Worm (Caenorhabditis elegans) whole organism, mixed stage, embryonic: ENCODE measurements around the gene K08E4.8.

Source experiments
- M03D4.4 ChIP-seq: sonication (generic microtip); optimal IDR thresholded peaks from 2 replicates; lab custom pipeline; 2017; ENCODE audit warnings: mild to moderate bottlenecking, missing genetic modification characterization, missing compliant biosample characterization
- bed-3 ChIP-seq: fragments of 200-800 bp; sonication (Bioruptor generic); optimal IDR thresholded peaks from 3 replicates; lab custom pipeline; 2018; ENCODE audit warnings: mild to moderate bottlenecking, missing genetic modification characterization, moderate library complexity, missing compliant biosample characterization
- blmp-1 ChIP-seq: fragments of 150-350 bp; optimal IDR thresholded peaks from 2 replicates; lab custom pipeline; 2014; ENCODE audit warnings: missing biosample characterization, missing genetic modification characterization
- ceh-43 ChIP-seq: fragments of 200-800 bp; sonication (Bioruptor generic); optimal IDR thresholded peaks from 2 replicates; lab custom pipeline; 2018; ENCODE audit warnings: mild to moderate bottlenecking, missing genetic modification characterization, moderate library complexity, missing compliant biosample characterization
- ceh-83 ChIP-seq: fragments of 200-800 bp; sonication (Bioruptor generic); optimal IDR thresholded peaks from 2 replicates; lab custom pipeline; 2018; ENCODE audit warnings: mild to moderate bottlenecking, missing genetic modification characterization, missing compliant biosample characterization
- ces-1 ChIP-seq: fragments of 150-350 bp; optimal IDR thresholded peaks from 2 replicates; lab custom pipeline; 2014; ENCODE audit warnings: missing biosample characterization, missing genetic modification reagents, missing genetic modification characterization
- drap-1 ChIP-seq: fragments of 200-800 bp; sonication (Bioruptor generic); optimal IDR thresholded peaks from 3 replicates; lab custom pipeline; 2018; ENCODE audit warnings: mild to moderate bottlenecking, missing genetic modification characterization, missing compliant biosample characterization
- elt-1 ChIP-seq: sonication (generic microtip); optimal IDR thresholded peaks from 2 replicates; lab custom pipeline; 2017; ENCODE audit warnings: missing genetic modification characterization, mild to moderate bottlenecking, missing compliant biosample characterization, antibody characterized with exemption, moderate library complexity, borderline replicate concordance; ENCODE audit not compliant: insufficient read depth
- elt-3 ChIP-seq: fragments of 150-350 bp; optimal IDR thresholded peaks from 2 replicates; lab custom pipeline; 2014; ENCODE audit warnings: missing biosample characterization, missing genetic modification characterization
- flh-1 ChIP-seq: fragments of 200-800 bp; sonication (Bioruptor generic); optimal IDR thresholded peaks from 2 replicates; lab custom pipeline; 2018; ENCODE audit warnings: mild to moderate bottlenecking, missing genetic modification characterization, moderate library complexity, missing compliant biosample characterization
- ham-2 ChIP-seq: fragments of 200-800 bp; sonication (Bioruptor generic); optimal IDR thresholded peaks from 2 replicates; lab custom pipeline; 2018; ENCODE audit warnings: mild to moderate bottlenecking, missing genetic modification characterization, missing compliant biosample characterization
- hlh-1 ChIP-seq: fragments of 150-350 bp; optimal IDR thresholded peaks from 2 replicates; lab custom pipeline; 2014; ENCODE audit warnings: missing biosample characterization, missing genetic modification reagents, missing genetic modification characterization
- lin-13 ChIP-seq: fragments of 150-350 bp; optimal IDR thresholded peaks from 2 replicates; lab custom pipeline; 2014; ENCODE audit warnings: missing biosample characterization, missing genetic modification characterization
- lin-32 ChIP-seq: fragments of 200-800 bp; sonication (Bioruptor generic); optimal IDR thresholded peaks from 2 replicates; lab custom pipeline; 2018; ENCODE audit warnings: mild to moderate bottlenecking, missing genetic modification characterization, missing compliant biosample characterization
- mab-5 ChIP-seq: fragments of 150-350 bp; optimal IDR thresholded peaks from 2 replicates; lab custom pipeline; 2014; ENCODE audit warnings: missing biosample characterization, missing genetic modification characterization
- mep-1 ChIP-seq: fragments of 150-350 bp; optimal IDR thresholded peaks from 2 replicates; lab custom pipeline; 2017; ENCODE audit warnings: missing biosample characterization, missing genetic modification reagents, missing genetic modification characterization, inconsistent platforms
- nhr-12 ChIP-seq: fragments of 150-350 bp; optimal IDR thresholded peaks from 2 replicates; lab custom pipeline; 2014; ENCODE audit warnings: missing biosample characterization, missing genetic modification characterization
- nhr-2 ChIP-seq: fragments of 150-350 bp; optimal IDR thresholded peaks from 2 replicates; lab custom pipeline; 2014; ENCODE audit warnings: missing biosample characterization, missing genetic modification characterization
- nhr-237 ChIP-seq: fragments of 150-350 bp; optimal IDR thresholded peaks from 2 replicates; lab custom pipeline; 2014; ENCODE audit warnings: missing biosample characterization, missing genetic modification characterization
- nhr-28 ChIP-seq: fragments of 150-350 bp; optimal IDR thresholded peaks from 2 replicates; lab custom pipeline; 2014; ENCODE audit warnings: missing biosample characterization, missing genetic modification characterization
- nhr-76 ChIP-seq: sonication (generic microtip); optimal IDR thresholded peaks from 2 replicates; lab custom pipeline; 2017; ENCODE audit warnings: missing biosample characterization, missing genetic modification characterization
- pha-4 ChIP-seq: fragments of 150-350 bp; optimal IDR thresholded peaks from 2 replicates; lab custom pipeline; 2018; ENCODE audit warnings: missing biosample characterization, missing genetic modification reagents, missing genetic modification characterization
- snpc-4 ChIP-seq: fragments of 150-350 bp; optimal IDR thresholded peaks from 2 replicates; lab custom pipeline; 2014; ENCODE audit warnings: missing biosample characterization, missing genetic modification characterization
- sptf-1 ChIP-seq: sonication (generic microtip); optimal IDR thresholded peaks from 2 replicates; lab custom pipeline; 2017; ENCODE audit warnings: mild to moderate bottlenecking, missing genetic modification characterization, moderate library complexity, missing compliant biosample characterization
- tbx-8 ChIP-seq: fragments of 200-800 bp; sonication (Bioruptor generic); optimal IDR thresholded peaks from 2 replicates; lab custom pipeline; 2018; ENCODE audit warnings: mild to moderate bottlenecking, missing genetic modification characterization, moderate library complexity, missing compliant biosample characterization
- unc-120 ChIP-seq: sonication (generic microtip); optimal IDR thresholded peaks from 2 replicates; lab custom pipeline; 2017; ENCODE audit warnings: missing genetic modification characterization, missing compliant biosample characterization; ENCODE audit not compliant: poor library complexity, severe bottlenecking
- unc-39 ChIP-seq: fragments of 150-350 bp; optimal IDR thresholded peaks from 2 replicates; lab custom pipeline; 2014; ENCODE audit warnings: missing biosample characterization, missing genetic modification characterization
- unc-62 ChIP-seq: fragments of 150-350 bp; optimal IDR thresholded peaks from 2 replicates; lab custom pipeline; 2014; ENCODE audit warnings: missing biosample characterization, missing genetic modification reagents, missing genetic modification characterization
- zip-8 ChIP-seq: fragments of 150-350 bp; optimal IDR thresholded peaks from 2 replicates; lab custom pipeline; 2014; ENCODE audit warnings: missing biosample characterization, missing genetic modification characterization
- ztf-11 ChIP-seq: fragments of 150-350 bp; optimal IDR thresholded peaks from 2 replicates; lab custom pipeline; 2014; ENCODE audit warnings: missing biosample characterization, missing genetic modification characterization

K08E4.8 gene

ce11 chrIV:12068590-12068989 lies 7.5 kb upstream of the K08E4.8 start, which contains the start of gene bath-37:
bath-37 (plus strand) TSS chrIV:12068890.
- TF ChIP-seq nhr-28 (tag; lab: Kevin White, UChicago), result no peak
- no peak for TF ChIP-seq nhr-2 (tag; lab: Kevin White, UChicago)
- TF ChIP-seq nhr-237 (tag; lab: Kevin White, UChicago), result no peak
- no peak for TF ChIP-seq snpc-4 (tag; lab: Kevin White, UChicago)
- no peak for TF ChIP-seq lin-32 (GFP tag; lab: Kevin White, UChicago)
- TF ChIP-seq hlh-1 (tag; lab: Kevin White, UChicago), result no peak
- no peak for TF ChIP-seq tbx-8 (GFP tag; lab: Kevin White, UChicago)
- no peak for TF ChIP-seq ceh-83 (GFP tag; lab: Kevin White, UChicago)
- no peak for TF ChIP-seq sptf-1 (tag; lab: Kevin White, UChicago)
- no peak for TF ChIP-seq unc-39 (tag; lab: Kevin White, UChicago)
- TF ChIP-seq drap-1 (GFP tag; lab: Kevin White, UChicago), result no peak
- no peak for TF ChIP-seq ces-1 (GFP tag; lab: Kevin White, UChicago)
- no peak for TF ChIP-seq M03D4.4
- TF ChIP-seq elt-1 (tag; lab: Kevin White, UChicago), result no peak
- TF ChIP-seq mab-5 (tag; lab: Kevin White, UChicago), result no peak
- TF ChIP-seq ham-2, result no peak
- TF ChIP-seq mep-1 (tag; lab: Kevin White, UChicago), result no peak
- TF ChIP-seq pha-4 (tag; lab: Kevin White, UChicago), result no peak
- TF ChIP-seq bed-3 (GFP tag; lab: Kevin White, UChicago), result no peak

ce11 chrIV:12057508-12057907 lies 3.6 kb downstream of the K08E4.8 start, which contains the start of gene K08E4.3:
K08E4.3 (plus strand) TSS chrIV:12057742.
- TF ChIP-seq ces-1 (GFP tag; lab: Kevin White, UChicago), result no peak
- no peak for TF ChIP-seq ceh-43 (GFP tag; lab: Kevin White, UChicago)
- no peak for TF ChIP-seq sptf-1 (tag; lab: Kevin White, UChicago)
- TF ChIP-seq nhr-76 (tag; lab: Kevin White, UChicago), result no peak
- no peak for TF ChIP-seq blmp-1 (tag; lab: Kevin White, UChicago)
- no peak for TF ChIP-seq snpc-4 (tag; lab: Kevin White, UChicago)
- no peak for TF ChIP-seq nhr-12
- TF ChIP-seq zip-8 (tag; lab: Kevin White, UChicago), result no peak
- TF ChIP-seq lin-32 (GFP tag; lab: Kevin White, UChicago), result no peak
- TF ChIP-seq hlh-1 (tag; lab: Kevin White, UChicago), result peak; percentile 30
- no peak for TF ChIP-seq ham-2
- no peak for TF ChIP-seq mab-5 (tag; lab: Kevin White, UChicago)
- peak; percentile 77 for TF ChIP-seq unc-62 (GFP tag; lab: Kevin White, UChicago)
- TF ChIP-seq elt-3 (tag; lab: Kevin White, UChicago), result no peak
- no peak for TF ChIP-seq pha-4 (tag; lab: Kevin White, UChicago)
- peak; percentile 18 for TF ChIP-seq unc-120
- no peak for TF ChIP-seq ztf-11 (tag; lab: Kevin White, UChicago)
- no peak for TF ChIP-seq lin-13 (tag; lab: Kevin White, UChicago)
- TF ChIP-seq mep-1 (tag; lab: Kevin White, UChicago), result no peak
- TF ChIP-seq bed-3 (GFP tag; lab: Kevin White, UChicago), result no peak

- TF ChIP-seq mab-5 (tag; lab: Kevin White, UChicago) (no peak), tbx-8 (GFP tag; lab: Kevin White, UChicago) (no peak), sptf-1 (tag; lab: Kevin White, UChicago) (no peak), unc-62 (GFP tag; lab: Kevin White, UChicago) (no peak), ceh-83 (GFP tag; lab: Kevin White, UChicago) (no peak), drap-1 (GFP tag; lab: Kevin White, UChicago) (no peak), flh-1 (GFP tag; lab: Kevin White, UChicago) (no peak), ztf-11 (tag; lab: Kevin White, UChicago) (no peak)
Observed at ce11 chrIV:12056603-12057002, 4.5 kb downstream of the K08E4.8 start, which contains the start of gene K08E4.2. K08E4.2 (minus strand) TSS chrIV:12056656.

ce11 chrIV:12052461-12052860 lies 8.7 kb downstream of the K08E4.8 start:
- TF ChIP-seq nhr-12, result no peak
- TF ChIP-seq flh-1 (GFP tag; lab: Kevin White, UChicago), result no peak
- TF ChIP-seq nhr-237 (tag; lab: Kevin White, UChicago), result no peak
- TF ChIP-seq, all 35 proteins: peak for 0
